Worm (Caenorhabditis elegans): ENCODE results near the gene cfp-1.

DNA sequence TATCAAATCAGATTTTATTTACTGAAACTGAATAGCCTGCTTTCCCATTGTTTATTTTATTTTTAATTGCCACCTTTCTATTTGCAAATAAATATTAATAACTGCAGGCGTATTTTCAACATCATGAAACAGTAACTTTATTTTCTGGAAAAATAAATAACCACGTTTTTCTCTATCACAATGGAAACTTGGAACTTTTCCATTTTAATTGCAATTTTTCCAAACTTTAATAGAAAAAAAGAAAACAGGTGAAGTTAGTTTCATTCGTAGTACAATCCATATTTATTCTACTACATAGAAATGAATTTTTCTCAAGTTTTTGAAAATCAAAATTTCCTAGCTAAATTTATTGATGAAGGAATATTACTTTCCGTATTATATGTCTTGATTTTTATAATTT lies 51.9 kb downstream of the cfp-1 start, which contains the start of gene srz-42:
- TF ChIP-seq nhr-12 (tag; optimal IDR thresholded peaks at IDR 0.05) (no peak), R02D3.7 (tag; optimal IDR thresholded peaks at IDR 0.05) (no peak), aly-2 (tag; optimal IDR thresholded peaks at IDR 0.05) (no peak), snpc-4 (tag; optimal IDR thresholded peaks at IDR 0.05) (no peak), ztf-11 (tag; optimal IDR thresholded peaks at IDR 0.05) (no peak), lsy-2 (tag; optimal IDR thresholded peaks at IDR 0.05) (no peak), zag-1 (tag; optimal IDR thresholded peaks at IDR 0.05) (no peak), unc-39 (tag; optimal IDR thresholded peaks at IDR 0.05) (no peak), ama-1 (optimal IDR thresholded peaks at IDR 0.05) (no peak), nhr-11 (tag; optimal IDR thresholded peaks at IDR 0.05) (no peak), nhr-10 (tag; optimal IDR thresholded peaks at IDR 0.05) (no peak), F13H6.1 (tag; optimal IDR thresholded peaks at IDR 0.05) (no peak), egl-27 (tag; optimal IDR thresholded peaks at IDR 0.05) (no peak), ztf-1 (GFP tag; conservative IDR thresholded peaks at IDR 0.05) (no peak)

Data from whole organism, L2 larva.